Worm (Caenorhabditis elegans) whole organism, L4 larva: ENCODE data around the gene dnj-19.

ENCODE experiments used
- Y5F2A.4 ChIP-seq: fragments of 200-800 bp; sonication (Bioruptor generic); optimal IDR thresholded peaks from 2 replicates; lab custom pipeline; 2018; ENCODE audit warnings: mild to moderate bottlenecking, missing genetic modification characterization, missing compliant biosample characterization
- Y75B8A.6 ChIP-seq: fragments of 200-800 bp; sonication (Bioruptor generic); IDR thresholded peaks from 2 replicates; pipeline ENCODE4 v1.3.6; 2022; ENCODE audit warnings: missing genetic modification reagents, missing genetic modification characterization, missing compliant biosample characterization
- ZK546.5 ChIP-seq, 2 experiments: sonication (generic microtip); optimal IDR thresholded peaks; 2 replicates each; lab custom pipeline; 2017; ENCODE audit warnings: missing biosample characterization in 2 of 2, missing genetic modification characterization in 2 of 2
- aha-1 ChIP-seq: fragments of 150-350 bp; peaks from one replicate; lab custom pipeline; 2014; ENCODE audit warnings: missing biosample characterization, missing genetic modification characterization
- attf-4 ChIP-seq: sonication (generic microtip); optimal IDR thresholded peaks from 3 replicates; lab custom pipeline; 2017; ENCODE audit warnings: missing biosample characterization, missing genetic modification characterization
- ceh-44 ChIP-seq: fragments of 200-800 bp; sonication (Bioruptor generic); IDR thresholded peaks from 2 replicates; pipeline ENCODE4 v1.3.6; 2022; ENCODE audit warnings: missing genetic modification reagents, missing genetic modification characterization, missing compliant biosample characterization
- cey-2 ChIP-seq: sonication (generic microtip); optimal IDR thresholded peaks from 3 replicates; lab custom pipeline; 2017; ENCODE audit warnings: missing genetic modification characterization, mild to moderate bottlenecking, missing compliant biosample characterization, antibody characterized with exemption, borderline replicate concordance; ENCODE audit not compliant: insufficient read depth
- ctbp-1 ChIP-seq: fragments of 200-800 bp; sonication (Bioruptor generic); IDR thresholded peaks from 2 replicates; pipeline ENCODE4 v1.3.6; 2022; ENCODE audit warnings: missing genetic modification reagents, missing genetic modification characterization, missing compliant biosample characterization
- daf-12 ChIP-seq: fragments of 150-350 bp; optimal IDR thresholded peaks from 2 replicates; lab custom pipeline; 2014; ENCODE audit warnings: missing biosample characterization, missing genetic modification reagents, missing genetic modification characterization
- daf-16 ChIP-seq, 3 experiments: sonication (generic microtip); optimal IDR thresholded peaks; 2 replicates each; lab custom pipeline; 2016 to 2017; ENCODE audit warnings: missing genetic modification characterization in 3 of 3, missing genetic modification reagents in 3 of 3, mild to moderate bottlenecking in 2 of 3, missing compliant biosample characterization in 2 of 3, missing biosample characterization in 1 of 3, moderate library complexity in 1 of 3
- dmd-8 ChIP-seq: fragments of 200-800 bp; sonication (Bioruptor generic); IDR thresholded peaks from 2 replicates; pipeline ENCODE4 v1.3.6; 2022; ENCODE audit warnings: missing genetic modification characterization, missing compliant biosample characterization
- dve-1 ChIP-seq: sonication (generic microtip); optimal IDR thresholded peaks from 2 replicates; lab custom pipeline; 2017; ENCODE audit warnings: antibody characterized with exemption, mild to moderate bottlenecking, missing genetic modification characterization, missing compliant biosample characterization; ENCODE audit not compliant: insufficient read depth
- egl-27 ChIP-seq: sonication (generic microtip); optimal IDR thresholded peaks from 3 replicates; lab custom pipeline; 2017; ENCODE audit warnings: missing biosample characterization, missing genetic modification reagents, missing genetic modification characterization
- egl-43 ChIP-seq: fragments of 200-800 bp; sonication (Bioruptor generic); IDR thresholded peaks from 2 replicates; pipeline ENCODE4 v1.3.6; 2022; ENCODE audit warnings: missing genetic modification reagents, missing genetic modification characterization, missing compliant biosample characterization
- fos-1 ChIP-seq: fragments of 150-350 bp; optimal IDR thresholded peaks from 2 replicates; lab custom pipeline; 2014; ENCODE audit warnings: missing biosample characterization, missing genetic modification characterization
- hif-1 ChIP-seq, 2 experiments: sonication (generic microtip); optimal IDR thresholded peaks; 2 replicates each; lab custom pipeline; 2016 to 2017; ENCODE audit warnings: missing compliant biosample characterization in 2 of 2, missing genetic modification characterization in 2 of 2, missing genetic modification reagents in 2 of 2, missing genotype in 2 of 2, mild to moderate bottlenecking in 1 of 2
- hlh-30 ChIP-seq: sonication (generic microtip); optimal IDR thresholded peaks from 2 replicates; lab custom pipeline; 2017; ENCODE audit warnings: antibody characterized with exemption, mild to moderate bottlenecking, missing genetic modification characterization, missing compliant biosample characterization; ENCODE audit not compliant: insufficient read depth
- hmg-1.1 ChIP-seq: fragments of 200-800 bp; sonication (Bioruptor generic); IDR thresholded peaks from 2 replicates; pipeline ENCODE4 v1.3.6; 2022; ENCODE audit warnings: missing genetic modification reagents, missing genetic modification characterization, missing compliant biosample characterization
- lim-7 ChIP-seq: fragments of 200-800 bp; sonication (Bioruptor generic); IDR thresholded peaks from 2 replicates; pipeline ENCODE4 v1.3.6; 2022; ENCODE audit warnings: missing genetic modification characterization, missing compliant biosample characterization
- lir-3 ChIP-seq: sonication (generic microtip); optimal IDR thresholded peaks from 2 replicates; lab custom pipeline; 2016; ENCODE audit warnings: mild to moderate bottlenecking, missing genetic modification characterization, missing compliant biosample characterization
- mdl-1 ChIP-seq, 2 experiments: fragments of 150-350 bp in 1 of 2; sonication (generic microtip) in 1 of 2; optimal IDR thresholded peaks; 2 replicates each; lab custom pipeline; 2014 to 2017; ENCODE audit warnings: missing biosample characterization in 2 of 2, missing genetic modification characterization in 2 of 2
- mxl-3 ChIP-seq: fragments of 200-800 bp; sonication (Bioruptor generic); optimal IDR thresholded peaks from 2 replicates; lab custom pipeline; 2018; ENCODE audit warnings: mild to moderate bottlenecking, missing genetic modification characterization, missing compliant biosample characterization
- nhr-11 ChIP-seq: fragments of 150-350 bp; optimal IDR thresholded peaks from 2 replicates; lab custom pipeline; 2014; ENCODE audit warnings: missing biosample characterization, missing genetic modification characterization
- nhr-25 ChIP-seq: sonication (generic microtip); optimal IDR thresholded peaks from 2 replicates; lab custom pipeline; 2017; ENCODE audit warnings: missing genetic modification characterization, mild to moderate bottlenecking, missing compliant biosample characterization, antibody characterized with exemption, moderate library complexity, borderline replicate concordance; ENCODE audit not compliant: insufficient read depth
- nhr-28 ChIP-seq: fragments of 150-350 bp; optimal IDR thresholded peaks from 2 replicates; lab custom pipeline; 2014; ENCODE audit warnings: missing biosample characterization, missing genetic modification characterization
- nhr-42 ChIP-seq: fragments of 200-800 bp; sonication (Bioruptor generic); IDR thresholded peaks from 2 replicates; pipeline ENCODE4 v1.3.6; 2022; ENCODE audit warnings: missing genetic modification characterization, missing compliant biosample characterization
- nhr-48 ChIP-seq: sonication (generic microtip); optimal IDR thresholded peaks from 2 replicates; lab custom pipeline; 2016; ENCODE audit warnings: mild to moderate bottlenecking, missing genetic modification characterization, missing compliant biosample characterization
- nhr-77 ChIP-seq: fragments of 150-350 bp; optimal IDR thresholded peaks from 2 replicates; lab custom pipeline; 2014; ENCODE audit warnings: missing biosample characterization, missing genetic modification characterization
- php-3 ChIP-seq: fragments of 200-800 bp; sonication (Bioruptor generic); IDR thresholded peaks from 2 replicates; pipeline ENCODE4 v1.3.6; 2022; ENCODE audit warnings: missing genetic modification reagents, missing genetic modification characterization, missing compliant biosample characterization
- pqm-1 ChIP-seq: sonication (generic microtip); optimal IDR thresholded peaks from 2 replicates; lab custom pipeline; 2017; ENCODE audit warnings: missing biosample characterization, missing genetic modification characterization
- saeg-2 ChIP-seq: fragments of 200-800 bp; sonication (Bioruptor generic); IDR thresholded peaks from 2 replicates; pipeline ENCODE4 v1.3.6; 2022; ENCODE audit warnings: missing genetic modification reagents, missing genetic modification characterization, missing compliant biosample characterization
- unc-130 ChIP-seq: sonication (generic microtip); optimal IDR thresholded peaks from 2 replicates; lab custom pipeline; 2016; ENCODE audit warnings: missing genetic modification reagents, missing genetic modification characterization, missing compliant biosample characterization

Gene dnj-19

ce11 chrV:5493447-5493846 lies 11.2 kb downstream of the dnj-19 start, which contains the start of gene T05C3.2:
Gene T05C3.2, plus strand, starts transcription at chrV:5493747.
- no peak for TF ChIP-seq cey-2 (tag; lab: Kevin White, UChicago)
- no peak for TF ChIP-seq lir-3 (tag; lab: Kevin White, UChicago)
- no peak for TF ChIP-seq nhr-11 (tag; lab: Kevin White, UChicago)
- no peak for TF ChIP-seq nhr-42
- no peak for TF ChIP-seq ctbp-1 (GFP tag; lab: Robert Waterston, UW)
- TF ChIP-seq Y5F2A.4 (GFP tag; lab: Kevin White, UChicago) = no peak
- no peak for TF ChIP-seq egl-27 (tag; lab: Kevin White, UChicago)
- no peak for TF ChIP-seq egl-43 (GFP tag; lab: Robert Waterston, UW)
- no peak for TF ChIP-seq nhr-77 (tag; lab: Kevin White, UChicago)
- no peak for TF ChIP-seq Y75B8A.6 (GFP tag; lab: Robert Waterston, UW)
- TF ChIP-seq attf-4 (tag; lab: Kevin White, UChicago) = no peak
- TF ChIP-seq dve-1 (tag; lab: Kevin White, UChicago) = no peak
- TF ChIP-seq unc-130 (GFP tag; lab: Kevin White, UChicago) = no peak
- no peak for TF ChIP-seq nhr-48 (tag; lab: Kevin White, UChicago)
- no peak for TF ChIP-seq daf-12 (tag; lab: Kevin White, UChicago)
- no peak for TF ChIP-seq dmd-8 (GFP tag; lab: Robert Waterston, UW)
- TF ChIP-seq, all 104 proteins: peak for 0

- no peak for TF ChIP-seq hif-1 (tag; optimal IDR thresholded peaks at IDR 0.05; lab: Kevin White, UChicago)
- TF ChIP-seq nhr-28 (tag; lab: Kevin White, UChicago) = peak; percentile 66
- TF ChIP-seq php-3 (GFP tag; lab: Robert Waterston, UW) = 0 out of 2 replicates have a peak, but pooled peaks have one; percentile 51
- TF ChIP-seq pqm-1 (tag; lab: Kevin White, UChicago) = peak; percentile 94
- peak in 1 of 2 experiments; percentile 64 for TF ChIP-seq mdl-1 (tag; optimal IDR thresholded peaks at IDR 0.05; lab: Kevin White, UChicago)
- TF ChIP-seq hlh-30 (tag; lab: Kevin White, UChicago) = no peak
- no peak for TF ChIP-seq daf-16 (GFP tag; optimal IDR thresholded peaks at IDR 0.05; lab: Kevin White, UChicago)
- TF ChIP-seq daf-16 (tag; optimal IDR thresholded peaks at IDR 0.05; lab: Kevin White, UChicago) = peak; percentile 84
- peak; percentile 57 for TF ChIP-seq mxl-3 (GFP tag; lab: Kevin White, UChicago)
Measured at ce11 chrV:5490205-5490604, 14.5 kb downstream of the dnj-19 start, which contains the start of gene T05C3.6. Gene T05C3.6, plus strand, starts transcription at chrV:5490445.

- no peak for TF ChIP-seq hmg-1.1
- TF ChIP-seq saeg-2 = no peak
Measured at ce11 chrV:5488766-5489165, 15.9 kb downstream of the dnj-19 start, which contains the start of gene grl-18. Gene grl-18, minus strand, starts transcription at chrV:5488866.

ce11 chrV:5487180-5487579 lies 17.5 kb downstream of the dnj-19 start:
- TF ChIP-seq nhr-25 (tag; lab: Kevin White, UChicago) (no peak), aha-1 (tag; lab: Kevin White, UChicago) (peak; percentile 92), fos-1 (tag; lab: Kevin White, UChicago) (no peak), lim-7 (no peak)

- no peak for TF ChIP-seq ZK546.5 (tag; optimal IDR thresholded peaks at IDR 0.05; lab: Kevin White, UChicago)
- no peak for TF ChIP-seq mxl-3 (GFP tag; lab: Kevin White, UChicago)
- no peak for TF ChIP-seq ceh-44
Measured at ce11 chrV:5484866-5485265, 19.8 kb downstream of the dnj-19 start, which contains the start of gene srg-65. Gene srg-65, minus strand, starts transcription at chrV:5484966.
